Fruit fly (Drosophila melanogaster): ENCODE measurements around the gene CG32241.
A peak's percentile ranks its signal among the peaks of the same experiment; 100 is the strongest.

CG32241 gene

dm6 chr3L:4458063-4458462, 8.4 kb downstream of the CG32241 start, which contains the start of gene CG11345:
TSS of gene CG11345 (minus strand) at chr3L:4458163.
- no peak for TF ChIP-seq exex (tag; optimal IDR thresholded peaks at IDR 0.05)
- TF ChIP-seq sens (GFP tag): peak; percentile 9
- TF ChIP-seq CG13894 (tag; optimal IDR thresholded peaks at IDR 0.05): peak; percentile 59

dm6 chr3L:4447229-4447628, 19.2 kb downstream of the CG32241 start:
- TF ChIP-seq CG1647 (GFP tag; optimal IDR thresholded peaks at IDR 0.05) (no peak), Camta (GFP tag; optimal IDR thresholded peaks at IDR 0.05) (no peak), CG1832 (GFP tag; optimal IDR thresholded peaks at IDR 0.05) (no peak), CG4617 (GFP tag; optimal IDR thresholded peaks at IDR 0.05; ENCODE audit: borderline replicate concordance) (no peak), CG4282 (GFP tag; optimal IDR thresholded peaks at IDR 0.05) (no peak), CG4404 (GFP tag; IDR thresholded peaks at IDR 0.05) (no peak), crc (GFP tag; optimal IDR thresholded peaks at IDR 0.05) (no peak), Ets65A (GFP tag) (peak; percentile 45), nmo (GFP tag; optimal IDR thresholded peaks at IDR 0.05) (no peak), sqz (GFP tag; optimal IDR thresholded peaks at IDR 0.05) (no peak), Antp (GFP tag; optimal IDR thresholded peaks at IDR 0.05) (no peak), dysf (GFP tag; IDR thresholded peaks at IDR 0.05) (no peak), vnd (GFP tag; IDR thresholded peaks at IDR 0.05; ENCODE audit: partially characterized antibody) (no peak), CG7745 (tag; optimal IDR thresholded peaks at IDR 0.05) (no peak), Oaz (GFP tag; IDR thresholded peaks at IDR 0.05) (no peak), Dfd (GFP tag; optimal IDR thresholded peaks at IDR 0.05) (no peak), Doc3 (GFP tag; IDR thresholded peaks at IDR 0.05; ENCODE audit: partially characterized antibody) (no peak), ap (GFP tag; IDR thresholded peaks at IDR 0.05) (no peak), cad (GFP tag; optimal IDR thresholded peaks at IDR 0.05) (no peak), p53 (GFP tag; optimal IDR thresholded peaks at IDR 0.05) (no peak), tx (GFP tag; optimal IDR thresholded peaks at IDR 0.05) (no peak), bab2 (GFP tag; optimal IDR thresholded peaks at IDR 0.05) (no peak), cas (GFP tag; IDR thresholded peaks at IDR 0.05) (no peak), inv (GFP tag; IDR thresholded peaks at IDR 0.05; ENCODE audit: partially characterized antibody) (no peak), Trl (optimal IDR thresholded peaks at IDR 0.05) (no peak), Trl (GFP tag; optimal IDR thresholded peaks at IDR 0.05) (no peak), HHEX (GFP tag; optimal IDR thresholded peaks at IDR 0.05) (no peak), CG8478 (optimal IDR thresholded peaks at IDR 0.05) (no peak), CG8924 (tag; optimal IDR thresholded peaks at IDR 0.05) (no peak), CG9609 (GFP tag; optimal IDR thresholded peaks at IDR 0.05) (no peak), CG32532 (GFP tag; IDR thresholded peaks at IDR 0.05) (0 out of 2 replicates have a peak, but pooled peaks have one; percentile 30), al (GFP tag; IDR thresholded peaks at IDR 0.05) (0 out of 2 replicates have a peak, but pooled peaks have one; percentile 11), CG2129 (GFP tag; IDR thresholded peaks at IDR 0.05; ENCODE audit: partially characterized antibody) (no peak), pho (GFP tag; optimal IDR thresholded peaks at IDR 0.05) (no peak), pros (GFP tag; optimal IDR thresholded peaks at IDR 0.05) (no peak), CG2712 (tag; optimal IDR thresholded peaks at IDR 0.05) (no peak), Adf1 (GFP tag; IDR thresholded peaks at IDR 0.05) (no peak), Med (GFP tag) (peak; percentile 74), fru (optimal IDR thresholded peaks at IDR 0.05) (no peak), CG16779 (GFP tag; IDR thresholded peaks at IDR 0.05) (0 out of 2 replicates have a peak, but pooled peaks have one; percentile 11), CG11456 (GFP tag; IDR thresholded peaks at IDR 0.05) (0 out of 3 replicates have a peak, but pooled peaks have one; percentile 60), HLH3B (GFP tag; IDR thresholded peaks at IDR 0.05) (no peak)
